Fruit fly (Drosophila melanogaster): ENCODE results near the gene CG33648.

CG33648 gene

DNA sequence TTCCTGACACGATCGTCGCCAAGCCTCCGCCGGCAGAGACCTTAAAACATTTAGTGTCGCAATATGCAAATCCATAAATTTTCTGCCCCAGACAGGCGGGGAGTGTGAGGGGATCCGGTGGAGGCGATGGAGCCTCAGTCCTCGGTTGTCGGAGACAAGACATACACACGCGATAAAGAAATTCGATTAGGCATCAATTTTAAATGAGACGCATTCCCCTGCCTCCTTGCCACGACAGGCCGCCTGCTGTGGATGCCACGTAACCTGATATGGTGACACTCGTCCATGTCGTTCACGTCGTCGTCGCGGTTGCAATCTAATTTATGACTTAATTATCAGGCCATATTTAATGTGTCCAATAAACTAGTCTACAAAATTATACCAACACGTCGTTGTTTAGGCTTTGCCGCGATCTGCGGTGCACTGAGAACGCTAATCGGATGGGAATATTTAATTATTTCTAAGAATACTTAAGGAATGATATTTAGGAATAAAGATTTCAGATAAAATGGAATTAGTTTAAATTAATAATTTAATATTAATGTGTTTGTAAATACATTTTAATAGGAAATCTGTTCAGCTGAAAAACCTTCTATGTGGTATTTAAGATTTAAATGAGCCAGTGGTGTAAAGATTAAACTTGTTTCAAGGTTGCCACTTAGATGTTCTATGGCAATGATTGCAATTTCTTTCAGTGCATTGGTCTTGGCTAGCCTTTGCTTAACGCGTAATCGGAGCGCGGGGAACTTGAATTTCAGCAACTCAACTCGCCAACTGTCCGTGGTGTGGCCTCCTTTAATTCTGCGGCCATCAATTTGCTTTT is 8.7 kb upstream of the CG33648 start:
- TF ChIP-seq ttk (optimal IDR thresholded peaks at IDR 0.05) (no peak), psq (optimal IDR thresholded peaks at IDR 0.05) (no peak), Myc (optimal IDR thresholded peaks at IDR 0.05) (no peak), Sin3A (optimal IDR thresholded peaks at IDR 0.05) (no peak), h (optimal IDR thresholded peaks at IDR 0.05) (no peak), insv (optimal IDR thresholded peaks at IDR 0.05) (no peak)

DNA sequence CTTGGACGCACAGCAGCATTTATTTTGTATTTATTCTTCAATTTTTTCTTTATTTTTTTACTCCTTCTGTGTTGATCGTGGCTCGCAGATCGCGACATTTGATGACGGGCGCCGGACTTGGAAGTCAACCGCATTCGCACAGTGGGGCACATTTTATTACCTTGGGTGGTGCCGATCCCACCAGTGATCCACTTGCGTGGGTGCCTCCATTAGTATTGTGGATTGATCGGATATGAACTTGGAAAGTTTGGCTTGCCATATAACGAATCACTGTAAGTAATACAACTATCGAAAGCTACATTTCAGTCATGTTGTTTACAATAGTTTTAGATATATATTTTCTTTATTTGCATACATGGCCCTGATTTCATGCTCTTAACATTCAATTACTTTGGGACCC is 7.8 kb upstream of the CG33648 start:
- TF ChIP-seq ttk (optimal IDR thresholded peaks at IDR 0.05): no peak
- no peak for TF ChIP-seq psq (optimal IDR thresholded peaks at IDR 0.05)
- TF ChIP-seq Sin3A (optimal IDR thresholded peaks at IDR 0.05): no peak
- TF ChIP-seq Myc (optimal IDR thresholded peaks at IDR 0.05): no peak
- no peak for TF ChIP-seq insv (optimal IDR thresholded peaks at IDR 0.05)
- no peak for TF ChIP-seq h (optimal IDR thresholded peaks at IDR 0.05)

DNA sequence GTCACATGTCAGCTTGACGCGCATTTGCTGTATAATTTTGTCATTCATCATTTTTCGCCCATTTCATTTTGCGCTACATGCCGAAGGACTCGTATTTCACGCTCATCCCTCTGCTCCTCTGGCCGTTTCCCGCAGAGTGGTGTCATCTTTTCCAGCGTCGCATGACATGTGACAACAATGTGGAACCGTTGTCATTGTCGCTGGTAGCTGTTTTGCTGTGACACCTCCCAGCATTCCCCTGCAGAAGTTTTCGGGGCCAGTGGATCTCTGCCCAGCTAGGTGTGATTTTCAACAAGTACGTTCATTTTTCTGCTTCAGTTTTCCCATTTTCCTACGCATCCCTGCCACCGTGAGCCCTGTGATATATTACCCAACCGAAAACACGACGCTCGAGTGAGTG is 6.8 kb upstream of the CG33648 start:
- TF ChIP-seq h (optimal IDR thresholded peaks at IDR 0.05) (no peak), psq (optimal IDR thresholded peaks at IDR 0.05) (no peak), insv (optimal IDR thresholded peaks at IDR 0.05) (no peak), Myc (optimal IDR thresholded peaks at IDR 0.05) (no peak)

DNA sequence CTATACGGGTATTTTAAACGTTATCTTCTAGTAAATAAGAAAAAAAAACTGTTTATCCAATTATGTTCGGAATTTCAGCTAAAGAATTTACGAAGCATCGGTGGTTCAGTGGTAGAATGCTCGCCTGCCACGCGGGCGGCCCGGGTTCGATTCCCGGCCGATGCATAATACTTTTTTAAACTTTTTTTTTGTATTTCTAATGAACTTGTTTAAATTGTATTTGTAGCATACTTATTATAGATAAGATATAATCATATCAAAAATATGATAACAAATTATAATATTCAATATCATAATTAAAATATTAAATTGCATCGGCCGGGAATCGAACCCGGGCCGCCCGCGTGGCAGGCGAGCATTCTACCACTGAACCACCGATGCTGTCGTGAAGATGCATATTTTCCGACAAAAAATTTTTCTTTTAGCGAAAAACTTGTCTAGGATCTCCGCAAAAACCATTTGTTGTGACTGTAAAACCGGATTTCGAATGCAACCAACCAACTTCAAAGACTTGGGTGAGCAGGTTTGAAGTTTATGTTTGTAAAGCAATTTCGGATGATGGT is 6.0 kb upstream of the CG33648 start:
- no peak for TF ChIP-seq h (optimal IDR thresholded peaks at IDR 0.05)
- no peak for TF ChIP-seq Sin3A (optimal IDR thresholded peaks at IDR 0.05)
- TF ChIP-seq Myc (optimal IDR thresholded peaks at IDR 0.05): no peak
- TF ChIP-seq insv (optimal IDR thresholded peaks at IDR 0.05): no peak
- no peak for TF ChIP-seq ttk (optimal IDR thresholded peaks at IDR 0.05)
- TF ChIP-seq psq (optimal IDR thresholded peaks at IDR 0.05): no peak

DNA sequence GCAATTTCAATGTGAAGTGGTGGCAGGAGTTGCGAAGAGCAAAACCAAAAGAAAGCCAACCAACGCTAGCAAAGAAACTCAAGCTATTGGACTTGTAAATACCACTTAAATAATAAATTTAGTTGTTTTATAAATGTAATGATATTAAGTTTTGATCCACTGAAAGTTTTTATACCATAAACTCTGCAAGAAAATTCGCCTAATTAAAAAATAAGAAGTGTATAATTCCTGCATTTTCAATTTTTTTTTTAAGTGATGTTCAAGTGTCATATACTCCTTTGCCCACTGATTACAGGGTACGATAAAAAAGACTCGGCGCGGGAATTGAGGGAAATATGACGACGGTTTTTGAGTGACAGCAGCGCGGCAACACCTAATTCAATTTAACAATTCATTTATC is 4.9 kb upstream of the CG33648 start:
- TF ChIP-seq Sin3A (optimal IDR thresholded peaks at IDR 0.05) (no peak), h (optimal IDR thresholded peaks at IDR 0.05) (no peak), Myc (optimal IDR thresholded peaks at IDR 0.05) (no peak), psq (optimal IDR thresholded peaks at IDR 0.05) (no peak), insv (optimal IDR thresholded peaks at IDR 0.05) (no peak), ttk (optimal IDR thresholded peaks at IDR 0.05) (no peak)

DNA sequence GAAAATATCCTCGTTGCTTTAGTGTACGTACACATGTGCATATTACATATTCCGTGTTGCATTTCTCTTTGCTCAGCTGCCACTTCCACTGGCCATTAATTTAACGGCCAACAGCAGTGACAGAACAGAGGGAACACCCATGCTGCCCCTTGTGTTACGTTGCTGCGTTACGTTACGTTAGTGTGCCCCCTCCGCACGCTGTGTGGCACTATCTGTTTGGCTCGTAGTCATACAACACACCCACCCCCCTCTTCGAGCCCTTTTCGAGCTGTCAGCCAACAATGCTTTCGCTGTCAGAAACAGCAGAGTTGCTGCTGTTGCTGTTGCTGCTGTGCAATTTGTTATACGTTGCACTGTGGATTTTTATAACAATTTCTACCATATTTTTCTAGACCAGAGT is 3.6 kb upstream of the CG33648 start:
- TF ChIP-seq Myc (optimal IDR thresholded peaks at IDR 0.05) (no peak), Sin3A (optimal IDR thresholded peaks at IDR 0.05) (no peak), insv (optimal IDR thresholded peaks at IDR 0.05) (no peak), ttk (optimal IDR thresholded peaks at IDR 0.05) (no peak), psq (optimal IDR thresholded peaks at IDR 0.05) (no peak), h (optimal IDR thresholded peaks at IDR 0.05) (no peak)

DNA sequence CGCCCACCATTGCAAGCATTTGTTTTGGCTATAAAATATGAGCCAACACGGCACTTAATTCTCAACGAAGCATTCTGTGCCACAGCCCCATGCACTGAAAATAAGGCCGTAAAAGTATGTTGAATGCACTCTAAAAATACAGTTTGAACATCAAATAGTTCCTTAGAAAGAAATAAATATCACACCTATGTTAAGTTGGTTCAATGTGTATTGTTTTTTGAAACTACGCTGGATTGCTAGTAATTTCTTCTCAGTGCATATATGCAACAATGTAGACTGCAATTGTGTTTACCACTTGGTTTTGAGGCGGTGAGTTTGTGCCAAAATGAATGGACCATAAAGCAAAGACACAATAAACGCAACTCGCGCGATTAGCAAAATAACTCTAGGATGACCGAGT is 2.6 kb upstream of the CG33648 start:
- no peak for TF ChIP-seq Myc (optimal IDR thresholded peaks at IDR 0.05)
- no peak for TF ChIP-seq h (optimal IDR thresholded peaks at IDR 0.05)
- TF ChIP-seq ttk (optimal IDR thresholded peaks at IDR 0.05): no peak

DNA sequence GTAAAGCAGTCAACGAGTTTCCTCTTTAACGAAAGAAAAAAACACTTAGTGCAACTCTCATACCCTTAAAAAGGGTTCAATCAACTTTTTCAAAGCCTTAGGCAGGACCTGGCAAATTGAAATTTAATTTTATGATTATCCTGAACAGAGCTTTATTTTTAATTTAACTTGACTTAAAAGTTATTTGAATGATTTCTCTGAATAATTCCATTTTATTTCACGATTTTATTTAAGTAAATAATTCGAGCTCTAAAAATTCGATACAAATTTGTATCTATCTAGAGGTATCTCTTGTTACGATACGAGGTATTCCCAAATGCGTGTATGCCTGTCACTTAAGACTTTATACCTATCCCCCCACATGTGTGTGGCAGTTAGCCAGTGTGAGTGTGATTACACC is 381 bp upstream of the CG33648 start:
- TF ChIP-seq psq (optimal IDR thresholded peaks at IDR 0.05) (no peak), Myc (optimal IDR thresholded peaks at IDR 0.05) (no peak), insv (optimal IDR thresholded peaks at IDR 0.05) (no peak)

DNA sequence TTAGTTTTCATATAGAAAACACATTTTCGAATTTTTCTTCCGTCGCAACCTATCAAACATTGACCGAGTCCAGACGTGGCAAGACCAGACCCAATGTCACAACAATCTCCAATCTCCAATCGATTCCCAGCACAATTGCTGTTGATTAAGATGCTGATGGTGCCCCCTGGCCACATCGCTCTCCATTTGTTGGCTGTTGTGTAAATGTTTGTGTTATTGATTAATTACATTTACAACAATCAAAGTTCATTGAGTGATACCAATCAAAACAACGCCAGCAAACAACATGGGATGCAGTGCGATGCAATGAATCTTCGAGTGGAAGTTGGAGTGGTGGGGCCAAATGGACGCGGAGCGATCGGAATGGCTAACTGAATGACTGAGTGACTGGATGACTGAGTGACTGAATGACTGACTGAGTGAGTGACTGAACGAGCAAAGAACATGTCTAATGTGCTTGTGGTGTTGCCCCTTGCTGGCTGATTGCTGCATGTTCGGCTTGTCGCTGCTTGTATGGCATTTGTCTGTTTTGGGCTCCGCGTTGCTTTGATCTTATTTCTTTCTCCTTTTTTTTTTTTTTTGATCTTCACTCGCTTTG is 3.2 kb downstream of the CG33648 start:
- TF ChIP-seq Myc (optimal IDR thresholded peaks at IDR 0.05) (no peak), Sin3A (optimal IDR thresholded peaks at IDR 0.05) (no peak), ttk (optimal IDR thresholded peaks at IDR 0.05) (no peak), insv (optimal IDR thresholded peaks at IDR 0.05) (no peak), psq (optimal IDR thresholded peaks at IDR 0.05) (no peak)

DNA sequence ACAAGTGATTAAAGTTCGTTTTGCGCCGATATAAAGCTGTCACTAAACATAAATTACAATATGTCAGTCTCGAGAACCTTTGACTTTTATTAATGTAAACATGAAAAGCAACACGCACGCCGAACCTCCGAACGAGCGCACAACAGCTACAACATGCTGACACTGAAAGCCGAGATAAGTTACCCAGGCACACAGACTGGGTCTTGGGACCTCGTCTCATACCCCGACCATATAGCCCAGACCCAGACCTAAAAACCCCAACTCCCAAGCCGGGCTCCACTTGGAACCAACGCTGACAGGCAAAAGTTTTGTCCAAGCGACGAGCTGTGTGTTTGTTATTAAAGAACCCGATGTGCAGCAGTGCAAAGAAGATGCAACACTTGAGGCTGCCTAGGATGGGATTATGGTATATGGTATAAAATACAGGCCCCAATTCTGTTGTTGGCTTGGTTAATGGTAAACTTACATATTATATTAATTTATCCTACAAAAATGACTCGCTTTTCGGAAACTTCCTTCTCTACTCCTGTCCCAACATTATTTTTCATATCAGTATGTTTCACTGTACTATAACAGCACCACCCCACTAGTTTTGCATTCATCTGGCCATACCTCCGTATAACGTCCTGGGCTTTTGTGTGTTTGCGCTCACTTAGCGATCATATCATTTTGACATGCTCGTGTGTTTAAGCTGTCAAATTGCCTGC is 5.0 kb downstream of the CG33648 start:
- no peak for TF ChIP-seq Myc (optimal IDR thresholded peaks at IDR 0.05)
- TF ChIP-seq insv (optimal IDR thresholded peaks at IDR 0.05): no peak
- no peak for TF ChIP-seq psq (optimal IDR thresholded peaks at IDR 0.05)
- no peak for TF ChIP-seq ttk (optimal IDR thresholded peaks at IDR 0.05)
- TF ChIP-seq Sin3A (optimal IDR thresholded peaks at IDR 0.05): no peak
- TF ChIP-seq h (optimal IDR thresholded peaks at IDR 0.05): no peak

DNA sequence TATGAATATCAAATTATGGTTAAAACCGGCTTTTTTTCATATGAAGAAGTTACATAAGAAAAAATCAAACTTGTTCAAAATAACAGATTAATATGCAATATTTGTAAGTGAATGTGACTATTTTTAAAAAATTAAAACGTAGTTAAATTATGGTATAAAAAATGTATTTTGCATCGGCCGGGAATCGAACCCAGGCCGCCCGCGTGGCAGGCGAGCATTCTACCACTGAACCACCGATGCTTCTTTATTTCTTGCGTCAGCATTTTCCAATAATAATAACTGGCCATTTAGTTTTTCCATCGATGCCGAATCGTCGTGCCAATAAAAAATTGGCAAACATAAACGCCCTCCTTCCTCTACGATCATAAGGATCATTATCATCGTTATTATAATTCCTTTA is 6.6 kb downstream of the CG33648 start:
- TF ChIP-seq insv (optimal IDR thresholded peaks at IDR 0.05) (no peak), psq (optimal IDR thresholded peaks at IDR 0.05) (no peak), h (optimal IDR thresholded peaks at IDR 0.05) (no peak), ttk (optimal IDR thresholded peaks at IDR 0.05) (no peak), Sin3A (optimal IDR thresholded peaks at IDR 0.05) (no peak), Myc (optimal IDR thresholded peaks at IDR 0.05) (no peak)

DNA sequence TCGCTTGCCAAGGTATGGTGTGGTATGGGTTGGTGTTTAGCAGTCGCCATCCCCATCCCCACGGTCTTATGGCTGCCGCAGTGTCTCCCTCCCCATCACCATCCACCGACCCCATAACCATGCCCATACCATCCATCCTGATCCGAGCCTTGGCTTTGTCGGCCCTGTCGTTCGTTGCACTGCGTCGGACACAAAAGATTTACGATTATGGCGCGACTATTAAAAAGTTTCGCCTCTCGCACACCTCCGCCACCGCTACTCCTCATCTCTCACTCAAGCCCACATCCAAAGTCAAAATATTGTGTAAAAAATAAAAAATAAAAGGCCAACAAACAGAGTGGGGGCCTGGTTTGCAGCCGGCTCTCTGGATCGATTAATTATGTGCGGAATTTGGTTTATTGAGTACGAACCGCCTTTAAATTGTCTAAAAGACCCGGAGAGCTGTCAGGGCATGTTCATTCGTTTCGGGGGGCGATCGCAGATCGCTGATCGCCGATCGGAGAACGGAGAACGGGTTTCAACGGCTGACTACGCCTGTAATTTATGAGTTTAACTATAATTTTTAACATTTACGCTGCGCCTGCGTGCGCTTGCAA is 7.3 kb downstream of the CG33648 start:
- no peak for TF ChIP-seq h (optimal IDR thresholded peaks at IDR 0.05)
- no peak for TF ChIP-seq Myc (optimal IDR thresholded peaks at IDR 0.05)
- no peak for TF ChIP-seq insv (optimal IDR thresholded peaks at IDR 0.05)
- no peak for TF ChIP-seq psq (optimal IDR thresholded peaks at IDR 0.05)
- no peak for TF ChIP-seq ttk (optimal IDR thresholded peaks at IDR 0.05)
- no peak for TF ChIP-seq Sin3A (optimal IDR thresholded peaks at IDR 0.05)
